Worm (Caenorhabditis elegans): Measurements from ENCODE around the gene clc-33.
"Not testable (repeated sequence)": the region's sequence is repeated elsewhere in the genome, so short reads cannot be mapped to it uniquely, and the experiment has no call there.

ce11 chrII:822730-823129 is 17.5 kb upstream of the clc-33 start, which contains the start of gene msrp-4:
- not testable (repeated sequence) for TF ChIP-seq F13C5.2 (tag; optimal IDR thresholded peaks at IDR 0.05); hmg-4 (GFP tag; optimal IDR thresholded peaks at IDR 0.05); ama-1 (optimal IDR thresholded peaks at IDR 0.05); flt-1 (GFP tag; IDR thresholded peaks at IDR 0.05); ets-7 (tag; optimal IDR thresholded peaks at IDR 0.05); tbx-37 (GFP tag; conservative IDR thresholded peaks at IDR 0.05); sea-1 (GFP tag; conservative IDR thresholded peaks at IDR 0.05)

Data from whole organism, early embryonic.